Fruit fly (Drosophila melanogaster): ENCODE results near the gene Arpc3B.

The Arpc3B gene

DNA sequence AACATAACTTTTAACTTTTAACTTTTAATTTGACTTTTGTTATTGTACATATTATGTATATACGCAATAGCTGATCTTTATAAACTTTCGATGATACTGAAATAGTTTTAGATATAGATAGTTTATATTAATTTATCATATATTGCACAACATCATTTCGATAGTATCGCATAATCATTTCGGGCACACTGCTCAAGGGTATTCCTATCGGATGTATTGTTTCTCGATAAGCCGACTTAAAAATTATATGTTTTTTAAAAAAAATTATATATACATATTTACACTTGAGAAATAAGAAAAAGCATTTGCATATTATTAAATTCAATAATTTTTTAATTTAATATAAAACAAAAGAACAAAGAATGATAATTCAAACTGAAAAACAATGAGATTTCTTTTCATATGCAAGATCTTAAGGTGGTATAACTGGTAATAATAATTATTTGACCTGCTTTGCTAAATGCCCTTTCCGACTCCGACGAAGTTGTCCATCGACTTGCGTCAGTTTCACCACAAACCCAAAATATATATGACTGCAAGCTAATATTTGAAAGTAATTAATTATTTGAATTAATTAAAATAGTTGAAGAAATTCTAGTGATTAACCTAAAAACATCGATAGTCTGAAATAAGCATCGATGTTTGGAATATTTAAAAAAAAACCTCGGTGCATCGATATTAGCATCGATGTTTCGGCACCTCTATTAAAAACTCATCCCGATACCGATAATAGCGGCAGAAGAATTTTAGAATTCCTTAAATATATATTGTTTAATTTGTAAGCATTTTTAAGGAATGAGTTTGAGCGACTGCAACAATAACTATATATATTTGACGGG is 27.3 kb downstream of the Arpc3B start, which contains the start of gene CG4949:
TSS of gene CG4949 (plus strand) at position 698 of the 839 bp plus-strand sequence.
- TF ChIP-seq CG8478 (optimal IDR thresholded peaks at IDR 0.05) (no peak), CTCF (optimal IDR thresholded peaks at IDR 0.05) (no peak)

DNA sequence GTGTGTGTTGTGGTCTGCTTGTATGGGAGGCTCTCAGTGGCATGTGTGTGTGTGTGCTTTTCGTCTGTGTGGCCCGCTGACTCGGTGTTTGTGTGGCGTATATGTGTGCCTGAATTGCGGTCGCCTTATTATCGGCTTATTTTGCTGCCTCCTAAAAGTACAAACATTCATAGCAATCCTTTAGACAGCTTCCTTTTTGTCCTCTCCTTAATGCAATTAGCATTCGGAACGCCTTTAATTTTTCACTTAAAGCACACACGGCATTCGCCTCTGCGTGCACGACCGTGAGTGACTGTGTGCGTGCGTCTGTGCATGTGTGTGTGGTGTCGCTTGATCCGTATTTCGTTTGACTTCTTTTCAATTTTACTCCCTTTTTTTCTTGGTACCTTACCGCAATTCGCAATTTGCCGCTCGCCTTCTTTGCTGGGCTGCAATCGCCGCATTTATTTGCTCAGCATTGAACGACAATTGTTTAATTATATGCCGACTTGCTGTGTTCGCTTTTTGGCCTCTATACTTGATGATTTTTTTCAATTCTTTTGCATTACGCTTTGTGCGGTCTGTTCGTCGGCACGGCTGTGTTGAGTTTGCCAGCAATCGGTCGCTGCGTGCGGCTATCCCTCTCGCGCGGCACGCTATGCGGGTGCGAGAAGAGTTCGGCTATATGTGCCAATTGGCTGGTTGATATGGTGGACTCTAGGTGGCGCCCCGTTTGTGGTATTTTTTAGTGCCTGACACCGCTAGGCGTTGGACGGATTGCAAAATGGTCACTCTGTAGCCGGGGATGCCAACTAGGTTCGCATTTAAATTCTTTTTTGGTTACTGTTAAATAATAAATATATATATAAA is 28.1 kb downstream of the Arpc3B start, which contains the start of gene wcy:
TSS of gene wcy (minus strand) at position 608 of the 849 bp plus-strand sequence.
- TF ChIP-seq CG8478 (optimal IDR thresholded peaks at IDR 0.05) (no peak), CTCF (optimal IDR thresholded peaks at IDR 0.05) (peak; percentile 95 to 98)

- TF ChIP-seq CG8478 (optimal IDR thresholded peaks at IDR 0.05) (no peak), CTCF (optimal IDR thresholded peaks at IDR 0.05) (no peak)
These were observed 29.0 kb downstream of the Arpc3B start for dm6 chrX:17076449-17077289.

- TF ChIP-seq CTCF (optimal IDR thresholded peaks at IDR 0.05) (no peak), CG8478 (optimal IDR thresholded peaks at IDR 0.05) (no peak)
These were observed 37.2 kb downstream of the Arpc3B start, which contains the start of gene CG43077 for dm6 chrX:17068423-17068822. CG43077 (minus strand) TSS chrX:17068523.

dm6 chrX:17066632-17067031 is 39.0 kb downstream of the Arpc3B start, which contains the start of gene CG45002:
CG45002 (minus strand) TSS chrX:17066732.
- no peak for TF ChIP-seq CG8478 (optimal IDR thresholded peaks at IDR 0.05)
- no peak for TF ChIP-seq CTCF (optimal IDR thresholded peaks at IDR 0.05)

Measured in S2 (cell line).